Worm (Caenorhabditis elegans) whole organism, late embryonic: ENCODE measurements around the gene hmg-4.

ENCODE experiments used
- K02D7.2 ChIP-seq: sonication (generic microtip); optimal IDR thresholded peaks from 2 replicates; lab custom pipeline; 2017; ENCODE audit warnings: mild to moderate bottlenecking, missing genetic modification characterization, missing compliant biosample characterization
- ceh-6 ChIP-seq: fragments of 200-800 bp; sonication (Bioruptor generic); optimal IDR thresholded peaks from 2 replicates; lab custom pipeline; 2018; ENCODE audit warnings: mild to moderate bottlenecking, missing genetic modification characterization, missing compliant biosample characterization
- dve-1 ChIP-seq: sonication (generic microtip); optimal IDR thresholded peaks from 2 replicates; lab custom pipeline; 2017; ENCODE audit warnings: antibody characterized with exemption, mild to moderate bottlenecking, missing genetic modification characterization, missing compliant biosample characterization
- eyg-1 ChIP-seq: sonication (generic microtip); optimal IDR thresholded peaks from 2 replicates; lab custom pipeline; 2016; ENCODE audit warnings: missing genotype, missing genetic modification characterization, missing compliant biosample characterization
- hlh-30 ChIP-seq: sonication (generic microtip); optimal IDR thresholded peaks from 2 replicates; lab custom pipeline; 2017; ENCODE audit warnings: antibody characterized with exemption, missing genetic modification characterization, missing compliant biosample characterization; ENCODE audit not compliant: insufficient read depth
- nhr-11 ChIP-seq: fragments of 150-350 bp; optimal IDR thresholded peaks from 2 replicates; lab custom pipeline; 2014; ENCODE audit warnings: missing biosample characterization, missing genetic modification characterization
- pag-3 ChIP-seq: sonication (generic microtip); optimal IDR thresholded peaks from 2 replicates; lab custom pipeline; 2016; ENCODE audit warnings: missing compliant biosample characterization, missing genetic modification characterization, borderline replicate concordance
- sox-4 ChIP-seq: sonication (generic microtip); optimal IDR thresholded peaks from 2 replicates; lab custom pipeline; 2017; ENCODE audit warnings: mild to moderate bottlenecking, missing genetic modification characterization, inconsistent platforms, missing compliant biosample characterization
- tbx-2 ChIP-seq: sonication (generic microtip); optimal IDR thresholded peaks from 2 replicates; lab custom pipeline; 2016; ENCODE audit warnings: missing genetic modification characterization, missing compliant biosample characterization
- unc-42 ChIP-seq: sonication (generic microtip); optimal IDR thresholded peaks from 2 replicates; lab custom pipeline; 2016; ENCODE audit warnings: missing genotype, missing genetic modification characterization, missing compliant biosample characterization
- unc-86 ChIP-seq: sonication (generic microtip); optimal IDR thresholded peaks from 2 replicates; lab custom pipeline; 2016; ENCODE audit warnings: missing genetic modification characterization, missing compliant biosample characterization

DNA sequence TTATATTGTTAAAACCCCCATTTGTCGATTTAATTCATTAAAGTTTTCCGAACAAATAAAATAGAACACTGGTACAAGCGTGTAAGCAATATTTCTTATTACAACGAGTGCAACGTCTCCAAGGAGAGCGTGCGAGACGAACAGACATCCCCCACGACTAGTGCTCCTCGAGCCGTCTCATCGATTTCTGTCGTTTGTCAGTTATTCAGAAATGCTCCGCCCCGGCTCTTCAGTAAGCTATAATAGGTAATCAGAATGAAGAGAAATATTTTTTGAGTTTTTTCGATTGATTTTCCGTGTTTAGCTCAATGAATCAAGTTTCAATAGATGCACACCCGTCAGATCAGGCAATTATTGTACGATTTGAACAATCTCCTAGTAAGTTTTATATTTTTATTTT is 42.7 kb downstream of the hmg-4 start, which contains the start of gene kap-1:
- no peak for TF ChIP-seq hlh-30
- no peak for TF ChIP-seq nhr-11
- no peak for TF ChIP-seq ceh-6 (GFP tag; lab: Kevin White, UChicago)
- no peak for TF ChIP-seq unc-86 (tag; lab: Kevin White, UChicago)
- TF ChIP-seq eyg-1 (tag; lab: Kevin White, UChicago) = no peak
- no peak for TF ChIP-seq unc-42 (tag; lab: Kevin White, UChicago)
- no peak for TF ChIP-seq K02D7.2 (tag; lab: Kevin White, UChicago)
- no peak for TF ChIP-seq pag-3 (tag; lab: Kevin White, UChicago)
- no peak for TF ChIP-seq sox-4 (tag; lab: Kevin White, UChicago)
- no peak for TF ChIP-seq dve-1 (tag; lab: Kevin White, UChicago)
- TF ChIP-seq tbx-2 = no peak
